Worm (Caenorhabditis elegans) whole organism, L4/young adult: ENCODE results near the gene F53F4.2.

Experiments
- W03F9.2 ChIP-seq: fragments of 150-350 bp; optimal IDR thresholded peaks from 2 replicates; lab custom pipeline; 2014; ENCODE audit warnings: missing biosample characterization, missing genetic modification characterization
- dao-5 ChIP-seq: sonication (generic microtip); optimal IDR thresholded peaks from 2 replicates; lab custom pipeline; 2016; ENCODE audit warnings: missing genotype, missing genetic modification characterization, moderate library complexity, missing compliant biosample characterization
- him-1 ChIP-seq: sonication (generic microtip); optimal IDR thresholded peaks from 2 replicates; lab custom pipeline; 2016; ENCODE audit warnings: missing genotype, missing genetic modification reagents, missing genetic modification characterization, missing compliant biosample characterization

ce11 chrV:13609806-13610205 is 20.4 kb upstream of the F53F4.2 start:
- TF ChIP-seq W03F9.2 (tag; lab: Kevin White, UChicago) (no peak), him-1 (no peak), dao-5 (tag; lab: Kevin White, UChicago) (no peak)
